Worm (Caenorhabditis elegans): ENCODE data around the gene sri-27.

sri-27 gene

DNA sequence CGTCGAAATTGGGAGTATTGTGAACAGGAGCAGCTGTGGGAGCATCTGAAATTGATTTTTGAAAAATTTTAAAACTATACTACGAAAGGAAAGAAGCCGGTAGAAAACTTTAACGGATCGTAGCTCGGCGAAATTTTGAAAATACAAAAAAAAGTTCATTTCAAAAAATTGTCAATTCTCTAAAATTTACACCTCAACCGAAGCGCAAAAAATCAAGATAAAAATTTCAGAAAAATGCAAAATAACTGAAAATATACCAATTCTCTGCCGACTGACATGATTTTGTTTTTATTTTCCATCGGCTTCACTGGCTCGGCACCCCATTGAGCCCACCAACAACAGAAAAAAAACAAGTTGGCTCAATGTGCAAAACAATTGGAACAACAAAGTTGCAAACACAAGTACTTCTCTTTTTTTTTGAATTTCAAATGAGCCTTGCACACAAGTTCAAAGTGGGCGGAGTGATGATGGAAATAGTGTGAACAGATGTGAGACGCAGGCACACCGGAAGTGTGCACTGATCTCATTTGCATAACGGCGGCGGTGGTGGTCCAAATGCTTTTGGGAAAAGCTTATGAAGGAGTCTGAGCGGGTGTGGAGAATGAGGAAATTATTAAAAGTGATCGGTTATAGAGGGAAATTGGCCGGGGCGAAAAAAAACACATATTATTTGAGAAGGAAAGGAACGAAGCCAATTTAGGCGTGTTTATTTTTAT is 49.6 kb downstream of the sri-27 start, which contains the start of gene F36H9.7:
TSS of gene F36H9.7 (minus strand) at position 51 of the 716 bp plus-strand sequence.
- TF ChIP-seq nhr-11 (tag; optimal IDR thresholded peaks at IDR 0.05) (no peak), fos-1 (tag; optimal IDR thresholded peaks at IDR 0.05) (no peak), ceh-16 (tag; optimal IDR thresholded peaks at IDR 0.05) (no peak), daf-12 (tag; optimal IDR thresholded peaks at IDR 0.05) (no peak), unc-62 (GFP tag; optimal IDR thresholded peaks at IDR 0.05) (no peak), pqm-1 (tag; optimal IDR thresholded peaks at IDR 0.05) (no peak), hmg-11 (tag; optimal IDR thresholded peaks at IDR 0.05) (no peak), nhr-12 (tag; optimal IDR thresholded peaks at IDR 0.05) (no peak), mml-1 (tag; optimal IDR thresholded peaks at IDR 0.05) (no peak)
